Fruit fly (Drosophila melanogaster): ENCODE measurements around the gene Vps15.
A peak's percentile ranks its signal among the peaks of the same experiment; 100 is the strongest.

The Vps15 gene

DNA sequence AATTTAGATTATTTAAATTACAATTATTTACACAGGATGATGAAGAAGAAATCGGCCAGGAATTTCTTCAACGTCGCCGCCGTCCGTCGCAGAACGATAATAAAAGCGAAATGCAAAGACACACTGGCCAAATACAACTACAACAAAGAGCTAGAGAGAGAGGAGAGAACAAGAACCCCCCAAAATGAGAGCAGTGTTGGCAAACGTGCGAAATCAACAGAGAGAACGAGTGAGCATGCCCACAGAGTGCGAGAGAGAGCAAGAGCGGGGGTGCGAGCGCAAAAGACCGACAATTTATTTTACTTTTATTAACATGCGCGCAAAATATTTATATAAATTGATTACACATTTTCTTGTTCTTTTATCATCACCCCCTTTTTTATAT, 8.8 kb downstream of the Vps15 start:
- TF ChIP-seq lola (GFP tag; optimal IDR thresholded peaks at IDR 0.05) (no peak), Sp1 (GFP tag; optimal IDR thresholded peaks at IDR 0.05) (peak; percentile 40), foxo (GFP tag; optimal IDR thresholded peaks at IDR 0.05) (peak; percentile 31 to 60), Rel (GFP tag; optimal IDR thresholded peaks at IDR 0.05) (peak; percentile 80), Rel (tag; optimal IDR thresholded peaks at IDR 0.05) (peak; percentile 90), OdsH (GFP tag; optimal IDR thresholded peaks at IDR 0.05) (peak; percentile 22), Myc (optimal IDR thresholded peaks at IDR 0.05) (no peak), br (GFP tag; optimal IDR thresholded peaks at IDR 0.05) (peak; percentile 58), Dfd (GFP tag; optimal IDR thresholded peaks at IDR 0.05) (no peak), Hr83 (GFP tag; optimal IDR thresholded peaks at IDR 0.05; ENCODE audit: poor library complexity, severe bottlenecking) (peak; percentile 79), Mio (GFP tag; optimal IDR thresholded peaks at IDR 0.05) (no peak), psq (GFP tag; optimal IDR thresholded peaks at IDR 0.05) (peak; percentile 58), dl (GFP tag; optimal IDR thresholded peaks at IDR 0.05; ENCODE audit: insufficient read depth in 1 of 2, partially characterized antibody in 2 of 2) (peak; percentile 88 to 94), Vsx2 (GFP tag; optimal IDR thresholded peaks at IDR 0.05; ENCODE audit: partially characterized antibody) (peak; percentile 77), Hr78 (GFP tag; optimal IDR thresholded peaks at IDR 0.05) (no peak), jim (GFP tag; optimal IDR thresholded peaks at IDR 0.05) (no peak), CrebA (GFP tag; optimal IDR thresholded peaks at IDR 0.05; ENCODE audit: borderline replicate concordance) (no peak), Abd-B (GFP tag; optimal IDR thresholded peaks at IDR 0.05) (no peak), CG9705 (GFP tag; optimal IDR thresholded peaks at IDR 0.05) (no peak), sage (GFP tag; optimal IDR thresholded peaks at IDR 0.05) (peak; percentile 50), tai (GFP tag; optimal IDR thresholded peaks at IDR 0.05) (peak; percentile 41), CG32264 (GFP tag; optimal IDR thresholded peaks at IDR 0.05) (peak; percentile 55), woc (GFP tag; optimal IDR thresholded peaks at IDR 0.05) (no peak), Hnf4 (GFP tag; optimal IDR thresholded peaks at IDR 0.05) (peak; percentile 26), pan (optimal IDR thresholded peaks at IDR 0.05) (no peak), Jra (GFP tag; optimal IDR thresholded peaks at IDR 0.05) (peak; percentile 28), HLH106 (tag; optimal IDR thresholded peaks at IDR 0.05) (no peak), h (GFP tag; optimal IDR thresholded peaks at IDR 0.05) (peak; percentile 63), brk (GFP tag; optimal IDR thresholded peaks at IDR 0.05) (peak; percentile 42), GATAd (GFP tag; optimal IDR thresholded peaks at IDR 0.05) (no peak), Dif (GFP tag; optimal IDR thresholded peaks at IDR 0.05; ENCODE audit: partially characterized antibody) (peak; percentile 97), rgr (GFP tag; optimal IDR thresholded peaks at IDR 0.05) (peak; percentile 51), N (GFP tag; optimal IDR thresholded peaks at IDR 0.05) (no peak), dmrt93B (GFP tag; optimal IDR thresholded peaks at IDR 0.05) (no peak), sv (GFP tag; optimal IDR thresholded peaks at IDR 0.05) (peak; percentile 30), dsf (GFP tag; optimal IDR thresholded peaks at IDR 0.05; ENCODE audit: borderline replicate concordance) (no peak), ey (GFP tag; optimal IDR thresholded peaks at IDR 0.05) (no peak), fru (GFP tag; optimal IDR thresholded peaks at IDR 0.05) (peak; percentile 16), usp (GFP tag; optimal IDR thresholded peaks at IDR 0.05) (no peak)

dm6 chr3R:9236070-9236492, 9.6 kb downstream of the Vps15 start:
- TF ChIP-seq CG9705 (GFP tag; optimal IDR thresholded peaks at IDR 0.05) (no peak), N (GFP tag; optimal IDR thresholded peaks at IDR 0.05) (peak; percentile 55), fru (GFP tag; optimal IDR thresholded peaks at IDR 0.05) (peak; percentile 42), jim (GFP tag; optimal IDR thresholded peaks at IDR 0.05) (no peak), usp (GFP tag; optimal IDR thresholded peaks at IDR 0.05) (no peak), psq (GFP tag; optimal IDR thresholded peaks at IDR 0.05) (peak; percentile 97), Rel (GFP tag; optimal IDR thresholded peaks at IDR 0.05) (no peak), Rel (tag; optimal IDR thresholded peaks at IDR 0.05) (no peak), dl (GFP tag; optimal IDR thresholded peaks at IDR 0.05; ENCODE audit: insufficient read depth in 1 of 2, partially characterized antibody in 2 of 2) (peak in 1 of 2 experiments; percentile 25), Hr78 (GFP tag; optimal IDR thresholded peaks at IDR 0.05) (no peak), Jra (GFP tag; optimal IDR thresholded peaks at IDR 0.05) (no peak), ey (GFP tag; optimal IDR thresholded peaks at IDR 0.05) (no peak), Dif (GFP tag; optimal IDR thresholded peaks at IDR 0.05; ENCODE audit: partially characterized antibody) (peak; percentile 17), Mio (GFP tag; optimal IDR thresholded peaks at IDR 0.05) (no peak), pan (optimal IDR thresholded peaks at IDR 0.05) (no peak), h (GFP tag; optimal IDR thresholded peaks at IDR 0.05) (no peak), br (GFP tag; optimal IDR thresholded peaks at IDR 0.05) (peak; percentile 10), GATAd (GFP tag; optimal IDR thresholded peaks at IDR 0.05) (no peak), tai (GFP tag; optimal IDR thresholded peaks at IDR 0.05) (no peak), CrebA (GFP tag; optimal IDR thresholded peaks at IDR 0.05; ENCODE audit: borderline replicate concordance) (no peak), brk (GFP tag; optimal IDR thresholded peaks at IDR 0.05) (no peak), Myc (optimal IDR thresholded peaks at IDR 0.05) (no peak)

All from whole organism, wandering third instar larva.